Fruit fly (Drosophila melanogaster) whole organism, embryonic: ENCODE results near the gene Prx2.
A peak's percentile ranks its signal among the peaks of the same experiment; 100 is the strongest.

Source experiments
- Ada2b ChIP-seq: fragments of 200-800 bp; sonication (Bioruptor generic); IDR thresholded peaks from 2 replicates; pipeline ENCODE4 v1.3.6; 2022; ENCODE audit warnings: missing biosample characterization, missing genetic modification characterization
- BEAF-32 ChIP-seq: fragments of 200-800 bp; sonication (Bioruptor generic); optimal IDR thresholded peaks from 3 replicates; lab custom pipeline; 2017; ENCODE audit warnings: missing biosample characterization, missing genetic modification characterization, mild to moderate bottlenecking, moderate library complexity, missing genetic modification reagents
- Bdp1 ChIP-seq: fragments of 200-800 bp; sonication (Bioruptor generic); optimal IDR thresholded peaks from 3 replicates; lab custom pipeline; 2016; ENCODE audit warnings: missing biosample characterization, missing genetic modification characterization
- CG1024 ChIP-seq: fragments of 200-800 bp; sonication (Bioruptor generic); IDR thresholded peaks from 2 replicates; pipeline ENCODE4 v1.3.6; 2022; ENCODE audit warnings: missing biosample characterization, missing genetic modification characterization
- CG10321 ChIP-seq: fragments of 200-800 bp; sonication (Bioruptor generic); IDR thresholded peaks from 2 replicates; pipeline ENCODE4 v1.3.6; 2022; ENCODE audit warnings: missing biosample characterization, missing genetic modification characterization
- CG10654 ChIP-seq: fragments of 200-800 bp; sonication (Bioruptor generic); optimal IDR thresholded peaks from 2 replicates; lab custom pipeline; 2016; ENCODE audit warnings: missing biosample characterization, missing genetic modification characterization
- CG11398 ChIP-seq: fragments of 200-800 bp; sonication (Bioruptor generic); optimal IDR thresholded peaks from 2 replicates; lab custom pipeline; 2016; ENCODE audit warnings: missing biosample characterization, missing genetic modification characterization
- CG12219 ChIP-seq: fragments of 200-800 bp; sonication (Bioruptor generic); optimal IDR thresholded peaks from 3 replicates; lab custom pipeline; 2018; ENCODE audit warnings: missing biosample characterization, mild to moderate bottlenecking, missing genetic modification characterization
- CG12659 ChIP-seq: fragments of 200-800 bp; sonication (Bioruptor generic); optimal IDR thresholded peaks from 3 replicates; lab custom pipeline; 2017; ENCODE audit warnings: mild to moderate bottlenecking, missing biosample characterization, missing genetic modification reagents, missing genetic modification characterization
- CG13296 ChIP-seq: fragments of 200-800 bp; sonication (Bioruptor generic); optimal IDR thresholded peaks from 3 replicates; lab custom pipeline; 2018; ENCODE audit warnings: missing biosample characterization, mild to moderate bottlenecking, missing genetic modification characterization
- CG14860 ChIP-seq: fragments of 200-800 bp; sonication (Bioruptor generic); IDR thresholded peaks from 3 replicates; pipeline ENCODE4 v1.3.6; 2022; ENCODE audit warnings: missing biosample characterization, missing genetic modification characterization; ENCODE audit not compliant: partially characterized antibody
- CG16813 ChIP-seq: fragments of 200-800 bp; sonication (Bioruptor generic); IDR thresholded peaks from 3 replicates; pipeline ENCODE4 v1.3.6; 2022; ENCODE audit warnings: missing biosample characterization, missing genetic modification characterization; ENCODE audit not compliant: partially characterized antibody
- CG18476 ChIP-seq: fragments of 200-800 bp; sonication (Bioruptor generic); optimal IDR thresholded peaks from 2 replicates; lab custom pipeline; 2016; ENCODE audit warnings: missing biosample characterization, mild to moderate bottlenecking, missing genetic modification characterization
- CG2199 ChIP-seq: fragments of 200-800 bp; sonication (Bioruptor generic); IDR thresholded peaks from 3 replicates; pipeline ENCODE4 v1.3.6; 2022; ENCODE audit warnings: missing biosample characterization, missing genetic modification characterization
- CG6272 ChIP-seq: fragments of 200-800 bp; sonication (Bioruptor generic); IDR thresholded peaks from 2 replicates; pipeline ENCODE4 v1.3.6; 2022; ENCODE audit warnings: missing biosample characterization, missing genetic modification characterization
- CG7271 ChIP-seq: fragments of 200-800 bp; sonication (Bioruptor generic); optimal IDR thresholded peaks from 2 replicates; lab custom pipeline; 2018; ENCODE audit warnings: missing biosample characterization, mild to moderate bottlenecking, missing genetic modification characterization, moderate library complexity
- CG8765 ChIP-seq: fragments of 200-800 bp; sonication (Bioruptor generic); IDR thresholded peaks from 2 replicates; pipeline ENCODE4 v1.3.6; 2022; ENCODE audit warnings: missing biosample characterization, missing genetic modification characterization
- D ChIP-seq, 2 experiments: fragments of 200-800 bp in 1 of 2; fragments of >200 bp in 1 of 2; sonication (Bioruptor generic) in 1 of 2; optimal IDR thresholded peaks; 2 replicates in 1 of 2; 3 replicates in 1 of 2; lab custom pipeline; 2017; ENCODE audit warnings: mild to moderate bottlenecking in 1 of 2, missing biosample characterization in 1 of 2, missing genetic modification characterization in 1 of 2, missing genetic modification reagents in 1 of 2
- Dll ChIP-seq: fragments of 200-800 bp; sonication (Bioruptor generic); IDR thresholded peaks from 4 replicates; pipeline ENCODE4 v1.3.6; 2022; ENCODE audit warnings: missing biosample characterization, missing genetic modification characterization; ENCODE audit not compliant: partially characterized antibody
- Doc2 ChIP-seq: fragments of 200-800 bp; sonication (Bioruptor generic); IDR thresholded peaks from 2 replicates; pipeline ENCODE4 v1.3.6; 2022; ENCODE audit warnings: missing biosample characterization, missing genetic modification characterization
- Drgx ChIP-seq: fragments of 200-800 bp; sonication (Bioruptor generic); IDR thresholded peaks from 2 replicates; pipeline ENCODE4 v1.3.6; 2022; ENCODE audit warnings: missing biosample characterization, missing genetic modification characterization
- H2.0 ChIP-seq: fragments of 200-800 bp; sonication (Bioruptor generic); IDR thresholded peaks from 2 replicates; pipeline ENCODE4 v1.3.6; 2022; ENCODE audit warnings: missing biosample characterization, missing genetic modification characterization
- HLH4C ChIP-seq: fragments of 200-800 bp; sonication (Bioruptor generic); IDR thresholded peaks from 3 replicates; pipeline ENCODE4 v1.3.6; 2022; ENCODE audit warnings: missing biosample characterization, missing genetic modification characterization; ENCODE audit not compliant: partially characterized antibody
- Med ChIP-seq: fragments of 200-800 bp; sonication (Bioruptor generic); peaks from one replicate; lab custom pipeline; 2016; ENCODE audit warnings: missing biosample characterization, missing genetic modification characterization, mild to moderate bottlenecking, inconsistent platforms, moderate library complexity
- Neu2 ChIP-seq: fragments of 200-800 bp; sonication (Bioruptor generic); optimal IDR thresholded peaks from 3 replicates; lab custom pipeline; 2016; ENCODE audit warnings: missing biosample characterization, missing genetic modification characterization, borderline replicate concordance
- Xrp1 ChIP-seq: fragments of 200-800 bp; sonication (Bioruptor generic); IDR thresholded peaks from 2 replicates; pipeline ENCODE4 v1.3.6; 2022; ENCODE audit warnings: missing biosample characterization, missing genetic modification characterization
- amos ChIP-seq: fragments of 200-800 bp; sonication (Bioruptor generic); IDR thresholded peaks from 2 replicates; pipeline ENCODE4 v1.3.6; 2022; ENCODE audit warnings: missing biosample characterization, missing genetic modification characterization; ENCODE audit not compliant: partially characterized antibody
- bbx ChIP-seq: fragments of 200-800 bp; sonication (Bioruptor generic); IDR thresholded peaks from 2 replicates; pipeline ENCODE4 v1.3.6; 2022; ENCODE audit warnings: missing biosample characterization, missing genetic modification characterization; ENCODE audit not compliant: partially characterized antibody
- bowl ChIP-seq: fragments of 200-800 bp; sonication (Bioruptor generic); IDR thresholded peaks from 2 replicates; pipeline ENCODE4 v1.3.6; 2022; ENCODE audit warnings: missing biosample characterization, missing genetic modification characterization
- chif ChIP-seq, 2 experiments: fragments of 200-800 bp; sonication (Bioruptor generic); optimal IDR thresholded peaks; 3 replicates each; lab custom pipeline; 2016; ENCODE audit warnings: missing biosample characterization in 2 of 2, missing genetic modification characterization in 2 of 2
- dati ChIP-seq: fragments of 200-800 bp; sonication (Bioruptor generic); IDR thresholded peaks from 2 replicates; pipeline ENCODE4 v1.3.6; 2022; ENCODE audit warnings: missing biosample characterization, missing genetic modification characterization
- dmrt11E ChIP-seq: fragments of 200-800 bp; sonication (Bioruptor generic); optimal IDR thresholded peaks from 3 replicates; lab custom pipeline; 2018; ENCODE audit warnings: missing biosample characterization, mild to moderate bottlenecking, missing genetic modification characterization, moderate library complexity
- en ChIP-seq: fragments of 200-800 bp; sonication (Bioruptor generic); optimal IDR thresholded peaks from 2 replicates; lab custom pipeline; 2016; ENCODE audit warnings: missing biosample characterization, missing genetic modification characterization
- fd64A ChIP-seq: fragments of 200-800 bp; sonication (Bioruptor generic); optimal IDR thresholded peaks from 3 replicates; lab custom pipeline; 2018; ENCODE audit warnings: missing biosample characterization, mild to moderate bottlenecking, missing genetic modification characterization
- ham ChIP-seq: fragments of 200-800 bp; sonication (Bioruptor generic); IDR thresholded peaks from 2 replicates; pipeline ENCODE4 v1.3.6; 2022; ENCODE audit warnings: missing biosample characterization, missing genetic modification characterization
- hb ChIP-seq: fragments of 200-800 bp; sonication (Bioruptor generic); IDR thresholded peaks from 3 replicates; pipeline ENCODE4 v1.3.6; 2022; ENCODE audit warnings: missing biosample characterization, missing genetic modification characterization; ENCODE audit not compliant: partially characterized antibody
- ind ChIP-seq: fragments of 200-800 bp; sonication (Bioruptor generic); optimal IDR thresholded peaks from 3 replicates; lab custom pipeline; 2016; ENCODE audit warnings: missing biosample characterization, missing genetic modification characterization
- kay ChIP-seq: fragments of 200-800 bp; sonication (Bioruptor generic); optimal IDR thresholded peaks from 2 replicates; lab custom pipeline; 2016; ENCODE audit warnings: missing biosample characterization, missing genetic modification characterization
- lilli ChIP-seq: fragments of 200-800 bp; sonication (Bioruptor generic); optimal IDR thresholded peaks from 3 replicates; lab custom pipeline; 2016; ENCODE audit warnings: missing biosample characterization, missing genetic modification characterization
- mld ChIP-seq: fragments of 200-800 bp; sonication (Bioruptor generic); IDR thresholded peaks from 3 replicates; pipeline ENCODE4 v1.3.6; 2022; ENCODE audit warnings: missing biosample characterization, missing genetic modification characterization; ENCODE audit not compliant: partially characterized antibody
- oc ChIP-seq: fragments of 200-800 bp; sonication (Bioruptor generic); optimal IDR thresholded peaks from 2 replicates; lab custom pipeline; 2018; ENCODE audit warnings: missing biosample characterization, mild to moderate bottlenecking, missing genetic modification characterization, moderate library complexity
- pnt ChIP-seq: fragments of 200-800 bp; sonication (Bioruptor generic); optimal IDR thresholded peaks from 3 replicates; lab custom pipeline; 2016; ENCODE audit warnings: missing biosample characterization, missing genetic modification characterization
- ro ChIP-seq: fragments of 200-800 bp; sonication (Bioruptor generic); IDR thresholded peaks from 2 replicates; pipeline ENCODE4 v1.3.6; 2022; ENCODE audit warnings: missing biosample characterization, missing genetic modification characterization
- sc ChIP-seq, 3 experiments: fragments of >200 bp in 2 of 3; fragments of 200-800 bp in 1 of 3; sonication (Bioruptor generic) in 1 of 3; optimal IDR thresholded peaks; 2 replicates in 2 of 3; 3 replicates in 1 of 3; lab custom pipeline; 2017; ENCODE audit warnings: mild to moderate bottlenecking in 1 of 3, missing biosample characterization in 1 of 3, missing genetic modification characterization in 1 of 3, missing genetic modification reagents in 1 of 3
- stwl ChIP-seq: fragments of 200-800 bp; sonication (Bioruptor generic); optimal IDR thresholded peaks from 3 replicates; lab custom pipeline; 2018; ENCODE audit warnings: missing biosample characterization, mild to moderate bottlenecking, missing genetic modification characterization, moderate library complexity
- tna ChIP-seq: fragments of 200-800 bp; sonication (Bioruptor generic); IDR thresholded peaks from 2 replicates; pipeline ENCODE4 v1.3.6; 2022; ENCODE audit warnings: missing biosample characterization, missing genetic modification characterization; ENCODE audit not compliant: partially characterized antibody
- ttk ChIP-seq: fragments of 200-800 bp; sonication (Bioruptor generic); IDR thresholded peaks from 2 replicates; pipeline ENCODE4 v2.1.2; 2022; ENCODE audit warnings: missing biosample characterization, missing genetic modification characterization
- tx ChIP-seq: fragments of 200-800 bp; sonication (Bioruptor generic); optimal IDR thresholded peaks from 2 replicates; lab custom pipeline; 2016; ENCODE audit warnings: missing biosample characterization, missing genetic modification characterization
- unc-4 ChIP-seq: fragments of 200-800 bp; sonication (Bioruptor generic); IDR thresholded peaks from 2 replicates; pipeline ENCODE4 v1.3.6; 2022; ENCODE audit warnings: missing biosample characterization, missing genetic modification characterization; ENCODE audit not compliant: partially characterized antibody

The Prx2 gene

DNA sequence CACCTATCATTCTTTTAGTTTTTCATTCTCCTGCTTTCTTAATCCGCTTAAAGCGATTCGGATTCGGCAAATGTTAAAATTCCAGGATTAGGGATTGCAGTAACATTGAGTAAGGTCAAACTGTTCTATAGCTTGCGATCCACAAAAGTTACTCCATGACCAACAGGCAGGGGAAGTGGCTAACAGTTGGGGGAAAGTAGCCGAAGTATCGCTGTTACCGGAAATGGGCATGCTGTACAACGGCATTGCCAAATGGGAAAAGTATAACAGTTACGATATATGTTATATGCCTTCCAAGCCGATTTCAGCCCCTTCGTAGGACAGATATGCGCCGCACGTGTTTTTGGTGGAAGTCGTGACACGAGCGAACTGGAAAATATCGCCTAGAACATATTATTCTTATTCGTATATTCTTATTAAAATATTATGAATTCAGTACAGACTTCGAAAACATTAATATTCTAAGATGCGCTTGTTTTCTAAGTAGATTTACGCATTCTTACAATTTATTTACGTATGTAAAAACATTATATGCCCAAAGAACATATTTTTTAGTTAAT is 28.7 kb downstream of the Prx2 start (continued):
- TF ChIP-seq dati (GFP tag; lab: Robert Waterston, UW) (no peak), CG6272 (no peak), bbx (GFP tag; lab: Robert Waterston, UW) (0 out of 2 replicates have a peak, but pooled peaks have one; percentile 11), tna (GFP tag; lab: Robert Waterston, UW) (peak; percentile 21; the same call in 1 of the 2 replicates), HLH4C (GFP tag; lab: Robert Waterston, UW) (peak; percentile 50), CG2199 (GFP tag; lab: Robert Waterston, UW) (no peak), H2.0 (GFP tag; lab: Robert Waterston, UW) (no peak), Xrp1 (no peak), BEAF-32 (GFP tag; lab: Kevin White, UChicago) (peak; percentile 59), pnt (GFP tag; lab: Kevin White, UChicago) (no peak), CG10321 (GFP tag; lab: Robert Waterston, UW) (no peak), amos (GFP tag; lab: Robert Waterston, UW) (peak; percentile 64), Doc2 (GFP tag; lab: Robert Waterston, UW) (no peak), CG13296 (GFP tag; lab: Kevin White, UChicago) (no peak), ham (GFP tag; lab: Robert Waterston, UW) (no peak), bowl (GFP tag; lab: Robert Waterston, UW) (no peak), CG1024 (no peak), lilli (GFP tag; lab: Kevin White, UChicago) (no peak), stwl (tag; lab: Kevin White, UChicago) (peak; percentile 18), ttk (GFP tag; lab: Robert Waterston, UW) (no peak), Ada2b (GFP tag; lab: Robert Waterston, UW) (no peak), oc (tag; lab: Kevin White, UChicago) (no peak), kay (no peak), chif (GFP tag; optimal IDR thresholded peaks at IDR 0.05; lab: Kevin White, UChicago) (no peak), Neu2 (GFP tag; lab: Kevin White, UChicago) (no peak), en (GFP tag; lab: Kevin White, UChicago) (no peak), CG8765 (no peak), CG11398 (GFP tag; lab: Kevin White, UChicago) (no peak), D (optimal IDR thresholded peaks at IDR 0.05; lab: Kevin White, UChicago) (no peak), D (GFP tag; optimal IDR thresholded peaks at IDR 0.05; lab: Kevin White, UChicago) (no peak), CG12659 (GFP tag; lab: Kevin White, UChicago) (no peak), CG10654 (no peak), ind (GFP tag; lab: Kevin White, UChicago) (no peak), Dll (GFP tag; lab: Robert Waterston, UW) (peak; percentile 81), tx (GFP tag; lab: Kevin White, UChicago) (no peak), CG7271 (tag; lab: Kevin White, UChicago) (no peak), hb (GFP tag; lab: Robert Waterston, UW) (peak; percentile 47; the same call in 1 of the 3 replicates), unc-4 (GFP tag; lab: Robert Waterston, UW) (peak; percentile 69), Bdp1 (no peak), ro (no peak), sc (optimal IDR thresholded peaks at IDR 0.05; lab: Kevin White, UChicago) (no peak), sc (GFP tag; optimal IDR thresholded peaks at IDR 0.05; lab: Kevin White, UChicago) (no peak), CG16813 (GFP tag; lab: Robert Waterston, UW) (peak; percentile 68), CG18476 (no peak), dmrt11E (tag; lab: Kevin White, UChicago) (no peak), Med (GFP tag; lab: Kevin White, UChicago) (no peak), CG14860 (0 out of 3 replicates have a peak, but pooled peaks have one; percentile 45), CG12219 (no peak), mld (GFP tag; lab: Robert Waterston, UW) (no peak), fd64A (GFP tag; lab: Kevin White, UChicago) (no peak), Drgx (GFP tag; lab: Robert Waterston, UW) (no peak)
